Worm (Caenorhabditis elegans) whole organism, L4 larva: ENCODE measurements around the gene mks-5.

Experiments used
- F49E8.2 ChIP-seq: sonication (generic microtip); optimal IDR thresholded peaks from 2 replicates; lab custom pipeline; 2016; ENCODE audit warnings: missing compliant biosample characterization, mild to moderate bottlenecking, missing genetic modification characterization, borderline replicate concordance
- R02D3.7 ChIP-seq: fragments of 150-350 bp; sonication (generic microtip); optimal IDR thresholded peaks from 3 replicates; lab custom pipeline; 2014; ENCODE audit warnings: missing biosample characterization, missing genetic modification characterization
- Y5F2A.4 ChIP-seq: fragments of 200-800 bp; sonication (Bioruptor generic); optimal IDR thresholded peaks from 2 replicates; lab custom pipeline; 2018; ENCODE audit warnings: mild to moderate bottlenecking, missing genetic modification characterization, missing compliant biosample characterization
- aha-1 ChIP-seq: fragments of 150-350 bp; peaks from one replicate; lab custom pipeline; 2014; ENCODE audit warnings: missing biosample characterization, missing genetic modification characterization
- ama-1 ChIP-seq: fragments of 150-350 bp; optimal IDR thresholded peaks from 2 replicates; lab custom pipeline; 2014; ENCODE audit warnings: inconsistent platforms, mixed read lengths
- ceh-44 ChIP-seq: fragments of 200-800 bp; sonication (Bioruptor generic); IDR thresholded peaks from 2 replicates; pipeline ENCODE4 v1.3.6; 2022; ENCODE audit warnings: missing genetic modification reagents, missing genetic modification characterization, missing compliant biosample characterization
- ctbp-1 ChIP-seq: fragments of 200-800 bp; sonication (Bioruptor generic); IDR thresholded peaks from 2 replicates; pipeline ENCODE4 v1.3.6; 2022; ENCODE audit warnings: missing genetic modification reagents, missing genetic modification characterization, missing compliant biosample characterization
- dmd-6 ChIP-seq: fragments of 200-800 bp; sonication (Bioruptor generic); IDR thresholded peaks from 2 replicates; pipeline ENCODE4 v1.3.6; 2022; ENCODE audit warnings: missing genetic modification reagents, missing genetic modification characterization, missing compliant biosample characterization
- duxl-1 ChIP-seq: sonication (generic microtip); optimal IDR thresholded peaks from 2 replicates; lab custom pipeline; 2016; ENCODE audit warnings: mild to moderate bottlenecking, missing genetic modification characterization, moderate library complexity, missing compliant biosample characterization; ENCODE audit not compliant: poor library complexity
- dve-1 ChIP-seq: sonication (generic microtip); optimal IDR thresholded peaks from 2 replicates; lab custom pipeline; 2017; ENCODE audit warnings: antibody characterized with exemption, mild to moderate bottlenecking, missing genetic modification characterization, missing compliant biosample characterization; ENCODE audit not compliant: insufficient read depth
- fkh-10 ChIP-seq: fragments of 150-350 bp; optimal IDR thresholded peaks from 2 replicates; lab custom pipeline; 2014; ENCODE audit warnings: missing biosample characterization, missing genetic modification reagents, missing genetic modification characterization
- hlh-30 ChIP-seq: sonication (generic microtip); optimal IDR thresholded peaks from 2 replicates; lab custom pipeline; 2017; ENCODE audit warnings: antibody characterized with exemption, mild to moderate bottlenecking, missing genetic modification characterization, missing compliant biosample characterization; ENCODE audit not compliant: insufficient read depth
- lin-15B ChIP-seq: fragments of 150-350 bp; sonication (generic microtip); optimal IDR thresholded peaks from 3 replicates; lab custom pipeline; 2014; ENCODE audit warnings: missing biosample characterization, missing genetic modification characterization
- lin-29 ChIP-seq: fragments of 200-800 bp; sonication (Bioruptor generic); IDR thresholded peaks from 2 replicates; pipeline ENCODE4 v1.3.6; 2022; ENCODE audit warnings: missing genetic modification reagents, missing genetic modification characterization, missing compliant biosample characterization
- lin-38 ChIP-seq: fragments of 200-800 bp; sonication (Bioruptor generic); IDR thresholded peaks from 2 replicates; pipeline ENCODE4 v1.3.6; 2022; ENCODE audit warnings: missing genetic modification reagents, missing genetic modification characterization, missing compliant biosample characterization
- madf-5 ChIP-seq, 2 experiments: fragments of 200-800 bp; sonication (Bioruptor generic); IDR thresholded peaks; 2 replicates each; pipeline ENCODE4 v1.3.6; 2022; ENCODE audit warnings: missing compliant biosample characterization in 2 of 2, missing genetic modification characterization in 2 of 2
- madf-9 ChIP-seq: fragments of 200-800 bp; sonication (Bioruptor generic); conservative IDR thresholded peaks from 2 replicates; pipeline ENCODE4 v1.3.6; 2022; ENCODE audit warnings: missing genetic modification reagents, missing genetic modification characterization, missing compliant biosample characterization
- mdt-29 ChIP-seq: fragments of 200-800 bp; sonication (Bioruptor generic); IDR thresholded peaks from 2 replicates; pipeline ENCODE4 v1.3.6; 2022; ENCODE audit warnings: missing genetic modification reagents, missing genetic modification characterization, missing compliant biosample characterization
- mxl-2 ChIP-seq: fragments of 200-800 bp; sonication (Bioruptor generic); conservative IDR thresholded peaks from 2 replicates; pipeline ENCODE4 v1.3.6; 2022; ENCODE audit warnings: missing genetic modification reagents, missing genetic modification characterization, missing compliant biosample characterization
- nhr-25 ChIP-seq: sonication (generic microtip); optimal IDR thresholded peaks from 2 replicates; lab custom pipeline; 2017; ENCODE audit warnings: missing genetic modification characterization, mild to moderate bottlenecking, missing compliant biosample characterization, antibody characterized with exemption, moderate library complexity, borderline replicate concordance; ENCODE audit not compliant: insufficient read depth
- nhr-42 ChIP-seq: fragments of 200-800 bp; sonication (Bioruptor generic); IDR thresholded peaks from 2 replicates; pipeline ENCODE4 v1.3.6; 2022; ENCODE audit warnings: missing genetic modification characterization, missing compliant biosample characterization
- nhr-76 ChIP-seq: fragments of 150-350 bp; optimal IDR thresholded peaks from 2 replicates; lab custom pipeline; 2014; ENCODE audit warnings: missing biosample characterization, missing genetic modification characterization
- nhr-77 ChIP-seq: fragments of 150-350 bp; optimal IDR thresholded peaks from 2 replicates; lab custom pipeline; 2014; ENCODE audit warnings: missing biosample characterization, missing genetic modification characterization
- php-3 ChIP-seq: fragments of 200-800 bp; sonication (Bioruptor generic); IDR thresholded peaks from 2 replicates; pipeline ENCODE4 v1.3.6; 2022; ENCODE audit warnings: missing genetic modification reagents, missing genetic modification characterization, missing compliant biosample characterization
- set-16 ChIP-seq: fragments of 200-800 bp; sonication (Bioruptor generic); IDR thresholded peaks from 2 replicates; pipeline ENCODE4 v1.3.6; 2022; ENCODE audit warnings: missing genetic modification reagents, missing genetic modification characterization, missing compliant biosample characterization
- tra-1 ChIP-seq: fragments of 200-800 bp; sonication (Bioruptor generic); IDR thresholded peaks from 2 replicates; pipeline ENCODE4 v1.3.6; 2022; ENCODE audit warnings: missing genetic modification reagents, missing genetic modification characterization, missing compliant biosample characterization
- unc-62 ChIP-seq, 3 experiments: fragments of 150-350 bp in 1 of 3; sonication (generic microtip); optimal IDR thresholded peaks in 2 of 3; peaks in 1 of 3; 1 replicate in 1 of 3; 2 replicates in 2 of 3; lab custom pipeline; 2014 to 2017; ENCODE audit warnings: missing biosample characterization in 3 of 3, missing genetic modification characterization in 3 of 3, missing genetic modification reagents in 3 of 3, missing genotype in 1 of 3
- vab-7 ChIP-seq: fragments of 200-800 bp; sonication (Bioruptor generic); IDR thresholded peaks from 2 replicates; pipeline ENCODE4 v1.3.6; 2022; ENCODE audit warnings: missing genetic modification reagents, missing genetic modification characterization, missing compliant biosample characterization
- zip-11 ChIP-seq: fragments of 200-800 bp; sonication (Bioruptor generic); IDR thresholded peaks from 2 replicates; pipeline ENCODE4 v1.3.6; 2022; ENCODE audit warnings: missing genetic modification characterization, missing compliant biosample characterization

The mks-5 gene

DNA sequence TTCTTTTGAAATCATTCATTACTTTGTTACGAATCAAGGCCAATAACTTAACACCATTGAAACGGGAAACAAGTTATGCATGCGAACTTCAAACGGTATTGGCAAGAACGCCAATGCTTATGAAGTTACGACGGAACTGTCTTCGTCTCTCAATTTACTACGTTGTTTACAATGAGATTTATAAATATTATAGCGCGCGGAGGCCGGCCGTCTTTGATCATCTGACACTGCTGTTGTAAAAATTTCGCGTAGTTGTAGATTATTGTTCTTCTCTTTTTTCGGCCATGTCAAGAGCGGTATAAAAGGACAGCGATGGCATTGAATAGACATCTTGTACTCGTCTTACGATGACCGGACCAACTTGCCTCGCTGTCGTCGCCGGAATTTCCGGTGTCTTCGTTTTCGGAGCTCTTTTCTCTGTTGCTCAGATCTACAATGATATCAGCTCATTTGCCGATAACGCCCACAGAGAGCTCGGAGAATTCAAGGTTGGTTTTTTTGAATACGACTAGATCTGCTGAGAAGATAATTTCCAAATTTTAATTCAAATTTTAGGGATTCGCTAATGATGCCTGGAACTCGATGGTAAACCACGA lies 15.4 kb upstream of the mks-5 start, which contains the start of gene col-39:
Gene col-39, plus strand, starts transcription at position 342 of the 596 bp plus-strand sequence.
- TF ChIP-seq nhr-25 (tag; lab: Kevin White, UChicago) (peak; percentile 34), mdt-29 (GFP tag; lab: Robert Waterston, UW) (no peak), R02D3.7 (tag; lab: Kevin White, UChicago) (no peak), zip-11 (no peak), hlh-30 (peak; percentile 17), ama-1 (peak; percentile 32), set-16 (no peak), tra-1 (GFP tag; lab: Robert Waterston, UW) (no peak), unc-62 (GFP tag; optimal IDR thresholded peaks at IDR 0.05 in 1 of 2; lab: Kevin White, UChicago) (peak in 1 of 2 experiments; percentile 88), unc-62 (tag; optimal IDR thresholded peaks at IDR 0.05; lab: Kevin White, UChicago) (no peak), mxl-2 (no peak), madf-5 (GFP tag; IDR thresholded peaks at IDR 0.05; lab: Robert Waterston, UW) (peak in 1 of 2 experiments; percentile 95; a peak in 2 of 4 replicates)

DNA sequence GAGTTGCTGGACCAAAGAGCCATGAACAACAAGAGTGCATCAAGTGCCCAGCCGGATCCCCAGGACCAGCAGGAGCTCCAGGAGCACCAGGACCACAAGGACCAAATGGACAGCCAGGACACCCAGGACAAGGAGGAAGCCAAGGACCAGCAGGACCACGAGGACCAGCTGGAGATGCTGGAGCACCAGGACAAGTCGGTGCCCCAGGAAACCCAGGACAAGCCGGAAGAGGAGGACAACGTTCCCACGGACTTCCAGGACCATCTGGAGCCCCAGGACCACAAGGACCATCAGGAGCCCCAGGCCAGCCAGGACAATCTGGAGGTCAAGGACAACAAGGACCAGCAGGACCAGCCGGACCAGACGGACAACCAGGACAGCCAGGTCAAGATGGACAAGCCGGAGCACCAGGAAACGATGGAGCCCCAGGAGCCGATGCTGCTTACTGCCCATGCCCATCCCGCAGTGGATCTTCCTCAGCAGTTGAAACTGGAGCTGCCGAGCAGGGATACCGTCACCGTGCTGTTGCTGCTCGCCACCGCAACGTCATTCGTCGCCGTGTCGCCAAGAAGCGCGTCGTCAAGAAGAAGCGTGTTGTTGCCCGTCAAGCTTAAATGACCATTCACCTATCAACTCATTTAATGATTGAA lies 14.6 kb upstream of the mks-5 start:
- peak; percentile 65 for TF ChIP-seq nhr-25 (tag; lab: Kevin White, UChicago)
- TF ChIP-seq lin-29 = no peak
- TF ChIP-seq madf-9 = peak; percentile 57; the same call in 1 of the 2 replicates
- TF ChIP-seq madf-5 (GFP tag; IDR thresholded peaks at IDR 0.05; lab: Robert Waterston, UW) = no peak; a peak in 2 of 4 replicates
- TF ChIP-seq nhr-42 (GFP tag; lab: Robert Waterston, UW) = 0 out of 2 replicates have a peak, but pooled peaks have one; percentile 49
- peak; percentile 16 for TF ChIP-seq Y5F2A.4 (GFP tag; lab: Kevin White, UChicago)
- TF ChIP-seq lin-38 (GFP tag; lab: Robert Waterston, UW) = peak; percentile 12
- TF ChIP-seq ctbp-1 = 0 out of 2 replicates have a peak, but pooled peaks have one; percentile 45
- TF ChIP-seq F49E8.2 (tag; lab: Kevin White, UChicago) = no peak
- TF ChIP-seq ceh-44 = peak; percentile 13; the same call in 1 of the 2 replicates
- TF ChIP-seq set-16 = peak; percentile 97
- TF ChIP-seq fkh-10 (GFP tag; lab: Kevin White, UChicago) = no peak
- peak; percentile 59; the same call in 1 of the 2 replicates for TF ChIP-seq tra-1 (GFP tag; lab: Robert Waterston, UW)
- 0 out of 2 replicates have a peak, but pooled peaks have one; percentile 14 for TF ChIP-seq php-3 (GFP tag; lab: Robert Waterston, UW)
- TF ChIP-seq unc-62 (GFP tag; optimal IDR thresholded peaks at IDR 0.05 in 1 of 2; lab: Kevin White, UChicago) = peak in 1 of 2 experiments; percentile 70
- TF ChIP-seq unc-62 (tag; optimal IDR thresholded peaks at IDR 0.05; lab: Kevin White, UChicago) = no peak
- TF ChIP-seq, all 104 proteins: peak for 11

DNA sequence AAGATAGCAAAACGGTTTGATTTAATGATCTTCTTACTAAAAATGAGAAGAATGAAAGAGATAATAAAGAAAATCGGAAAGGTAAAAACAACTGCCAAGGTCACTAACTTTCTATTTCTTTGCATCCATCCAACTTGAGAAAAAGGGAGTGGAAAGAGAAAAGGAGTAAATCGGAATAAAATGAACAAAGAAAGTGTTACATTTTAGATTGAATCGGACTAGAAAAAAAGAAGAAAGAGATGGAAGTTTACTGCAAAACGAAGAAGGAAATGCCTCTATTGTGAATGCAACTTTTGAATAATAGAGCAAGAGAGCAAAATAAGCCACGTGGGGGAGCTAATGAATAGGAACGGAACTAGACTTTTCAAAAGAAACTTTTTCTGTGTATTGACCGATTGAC lies 14.0 kb upstream of the mks-5 start:
- TF ChIP-seq duxl-1 (tag; lab: Kevin White, UChicago) = no peak
- TF ChIP-seq dve-1 (tag; lab: Kevin White, UChicago) = peak; percentile 19
- peak; percentile 73 for TF ChIP-seq aha-1 (tag; lab: Kevin White, UChicago)
- peak in 1 of 2 experiments; percentile 88 for TF ChIP-seq unc-62 (GFP tag; optimal IDR thresholded peaks at IDR 0.05 in 1 of 2; lab: Kevin White, UChicago)
- TF ChIP-seq unc-62 (tag; optimal IDR thresholded peaks at IDR 0.05; lab: Kevin White, UChicago) = no peak
- TF ChIP-seq fkh-10 (GFP tag; lab: Kevin White, UChicago) = peak; percentile 70
- no peak for TF ChIP-seq ceh-44
- no peak for TF ChIP-seq vab-7 (GFP tag; lab: Robert Waterston, UW)
- TF ChIP-seq nhr-77 (tag; lab: Kevin White, UChicago) = no peak
- no peak for TF ChIP-seq php-3 (GFP tag; lab: Robert Waterston, UW)
- TF ChIP-seq nhr-76 (tag; lab: Kevin White, UChicago) = no peak
- TF ChIP-seq, all 104 proteins: peak for 4

- 0 out of 2 replicates have a peak, but pooled peaks have one; percentile 17 for TF ChIP-seq dmd-6
- no peak for TF ChIP-seq lin-15B
- peak in 1 of 2 experiments; percentile 41 for TF ChIP-seq unc-62 (GFP tag; optimal IDR thresholded peaks at IDR 0.05 in 1 of 2; lab: Kevin White, UChicago)
- no peak for TF ChIP-seq unc-62 (tag; optimal IDR thresholded peaks at IDR 0.05; lab: Kevin White, UChicago)
- TF ChIP-seq madf-5 (GFP tag; IDR thresholded peaks at IDR 0.05; lab: Robert Waterston, UW) = 0 out of 4 replicates have a peak, but pooled peaks of 1 of the 2 experiments have one; percentile 49
These were observed 13.1 kb upstream of the mks-5 start, which contains the start of gene col-80 for ce11 chrII:10706901-10707300. Gene col-80, plus strand, starts transcription at chrII:10707201.
